Worm (Caenorhabditis elegans) whole organism, L3 larva: ENCODE data around the gene F58B6.1.

Source experiments
- R02D3.7 ChIP-seq: fragments of 150-350 bp; optimal IDR thresholded peaks from 2 replicates; lab custom pipeline; 2014; ENCODE audit warnings: missing biosample characterization, missing genetic modification characterization
- ZK546.5 ChIP-seq: sonication (generic microtip); optimal IDR thresholded peaks from 2 replicates; lab custom pipeline; 2017; ENCODE audit warnings: missing biosample characterization, missing genetic modification characterization
- ceh-16 ChIP-seq: sonication (generic microtip); optimal IDR thresholded peaks from 2 replicates; lab custom pipeline; 2017; ENCODE audit warnings: missing biosample characterization, missing genetic modification characterization
- ceh-28 ChIP-seq: fragments of 150-350 bp; optimal IDR thresholded peaks from 2 replicates; lab custom pipeline; 2014; ENCODE audit warnings: missing biosample characterization, missing genetic modification reagents, missing genetic modification characterization
- ceh-9 ChIP-seq: sonication (generic microtip); optimal IDR thresholded peaks from 2 replicates; lab custom pipeline; 2018; ENCODE audit warnings: missing biosample characterization, missing genetic modification characterization
- daf-12 ChIP-seq: fragments of 150-350 bp; optimal IDR thresholded peaks from 2 replicates; lab custom pipeline; 2014; ENCODE audit warnings: missing biosample characterization, missing genetic modification reagents, missing genetic modification characterization
- egl-27 ChIP-seq: sonication (generic microtip); optimal IDR thresholded peaks from 4 replicates; lab custom pipeline; 2017; ENCODE audit warnings: missing biosample characterization, missing genetic modification reagents, missing genetic modification characterization
- elt-1 ChIP-seq: fragments of 150-350 bp; optimal IDR thresholded peaks from 2 replicates; lab custom pipeline; 2014; ENCODE audit warnings: missing biosample characterization, missing genetic modification characterization
- elt-2 ChIP-seq: sonication (generic microtip); optimal IDR thresholded peaks from 2 replicates; lab custom pipeline; 2016; ENCODE audit warnings: missing genetic modification reagents, mild to moderate bottlenecking, missing genetic modification characterization, missing compliant biosample characterization
- elt-3 ChIP-seq, 3 experiments: fragments of 150-350 bp in 1 of 3; sonication (generic microtip) in 2 of 3; optimal IDR thresholded peaks; 2 replicates in 2 of 3; 4 replicates in 1 of 3; lab custom pipeline; 2014 to 2017; ENCODE audit warnings: missing biosample characterization in 3 of 3, missing genetic modification characterization in 3 of 3
- eor-1 ChIP-seq, 2 experiments: fragments of 150-350 bp; optimal IDR thresholded peaks; 2 replicates each; lab custom pipeline; 2014 to 2018; ENCODE audit warnings: missing biosample characterization in 2 of 2, missing genetic modification characterization in 2 of 2
- fkh-10 ChIP-seq: sonication (generic microtip); optimal IDR thresholded peaks from 2 replicates; lab custom pipeline; 2017; ENCODE audit warnings: missing biosample characterization, missing genetic modification reagents, missing genetic modification characterization
- fkh-2 ChIP-seq: fragments of 150-350 bp; optimal IDR thresholded peaks from 2 replicates; lab custom pipeline; 2014; ENCODE audit warnings: missing biosample characterization, missing genetic modification reagents, missing genetic modification characterization
- fos-1 ChIP-seq: fragments of 150-350 bp; optimal IDR thresholded peaks from 2 replicates; lab custom pipeline; 2014; ENCODE audit warnings: missing biosample characterization, missing genetic modification characterization
- hmg-11 ChIP-seq: sonication (generic microtip); optimal IDR thresholded peaks from 2 replicates; lab custom pipeline; 2016; ENCODE audit warnings: missing genetic modification characterization, missing compliant biosample characterization
- jun-1 ChIP-seq: fragments of 150-350 bp; optimal IDR thresholded peaks from 2 replicates; lab custom pipeline; 2014; ENCODE audit warnings: missing biosample characterization, missing genetic modification reagents, missing genetic modification characterization
- lin-15B ChIP-seq: fragments of 150-350 bp; optimal IDR thresholded peaks from 2 replicates; lab custom pipeline; 2014; ENCODE audit warnings: missing biosample characterization, missing genetic modification characterization
- lin-39 ChIP-seq: fragments of 150-350 bp; optimal IDR thresholded peaks from 2 replicates; lab custom pipeline; 2018; ENCODE audit warnings: missing biosample characterization, missing genetic modification reagents, missing genetic modification characterization
- lsy-12 ChIP-seq: sonication (generic microtip); optimal IDR thresholded peaks from 2 replicates; lab custom pipeline; 2016; ENCODE audit warnings: mild to moderate bottlenecking, missing genetic modification characterization, missing compliant biosample characterization
- mdl-1 ChIP-seq: fragments of 150-350 bp; optimal IDR thresholded peaks from 2 replicates; lab custom pipeline; 2014; ENCODE audit warnings: missing biosample characterization, missing genetic modification characterization
- mml-1 ChIP-seq: fragments of 150-350 bp; sonication (generic microtip); optimal IDR thresholded peaks from 3 replicates; lab custom pipeline; 2014; ENCODE audit warnings: missing biosample characterization, missing genetic modification characterization
- nfya-1 ChIP-seq: sonication (generic microtip); optimal IDR thresholded peaks from 2 replicates; lab custom pipeline; 2017; ENCODE audit warnings: missing genetic modification characterization, mild to moderate bottlenecking, missing compliant biosample characterization, antibody characterized with exemption, moderate library complexity; ENCODE audit not compliant: insufficient read depth
- nhr-11 ChIP-seq: fragments of 150-350 bp; optimal IDR thresholded peaks from 2 replicates; lab custom pipeline; 2014; ENCODE audit warnings: missing biosample characterization, missing genetic modification characterization
- nhr-12 ChIP-seq: fragments of 150-350 bp; optimal IDR thresholded peaks from 2 replicates; lab custom pipeline; 2014; ENCODE audit warnings: missing biosample characterization, missing genetic modification characterization
- nhr-23 ChIP-seq: fragments of 150-350 bp; optimal IDR thresholded peaks from 2 replicates; lab custom pipeline; 2014; ENCODE audit warnings: missing biosample characterization, missing genetic modification reagents, missing genetic modification characterization
- nhr-25 ChIP-seq: sonication (generic microtip); optimal IDR thresholded peaks from 2 replicates; lab custom pipeline; 2017; ENCODE audit warnings: missing biosample characterization, missing genetic modification characterization
- nhr-28 ChIP-seq: fragments of 150-350 bp; optimal IDR thresholded peaks from 2 replicates; lab custom pipeline; 2014; ENCODE audit warnings: missing biosample characterization, missing genetic modification characterization
- nhr-43 ChIP-seq: sonication (generic microtip); optimal IDR thresholded peaks from 2 replicates; lab custom pipeline; 2016; ENCODE audit warnings: mild to moderate bottlenecking, missing genetic modification characterization, missing compliant biosample characterization; ENCODE audit not compliant: poor library complexity, severe bottlenecking
- nhr-67 ChIP-seq: fragments of 150-350 bp; optimal IDR thresholded peaks from 2 replicates; lab custom pipeline; 2014; ENCODE audit warnings: missing biosample characterization, missing genetic modification characterization
- nhr-76 ChIP-seq: fragments of 150-350 bp; sonication (generic microtip); optimal IDR thresholded peaks from 5 replicates; lab custom pipeline; 2014; ENCODE audit warnings: missing biosample characterization, missing genetic modification characterization
- nhr-77 ChIP-seq: fragments of 150-350 bp; optimal IDR thresholded peaks from 2 replicates; lab custom pipeline; 2014; ENCODE audit warnings: missing biosample characterization, missing genetic modification characterization
- pha-4 ChIP-seq: fragments of 150-350 bp; optimal IDR thresholded peaks from 2 replicates; lab custom pipeline; 2014; ENCODE audit warnings: missing biosample characterization, missing genetic modification reagents, missing genetic modification characterization
- pqm-1 ChIP-seq: fragments of 150-350 bp; optimal IDR thresholded peaks from 2 replicates; lab custom pipeline; 2017; ENCODE audit warnings: missing biosample characterization, missing genetic modification characterization, inconsistent platforms
- skn-1 ChIP-seq: fragments of 150-350 bp; optimal IDR thresholded peaks from 2 replicates; lab custom pipeline; 2014; ENCODE audit warnings: missing biosample characterization, missing genetic modification characterization
- tbx-2 ChIP-seq: sonication (generic microtip); optimal IDR thresholded peaks from 2 replicates; lab custom pipeline; 2016; ENCODE audit warnings: mild to moderate bottlenecking, missing genetic modification characterization, missing compliant biosample characterization
- ztf-4 ChIP-seq: fragments of 150-350 bp; optimal IDR thresholded peaks from 2 replicates; lab custom pipeline; 2014; ENCODE audit warnings: missing biosample characterization, missing genetic modification characterization

The F58B6.1 gene

DNA sequence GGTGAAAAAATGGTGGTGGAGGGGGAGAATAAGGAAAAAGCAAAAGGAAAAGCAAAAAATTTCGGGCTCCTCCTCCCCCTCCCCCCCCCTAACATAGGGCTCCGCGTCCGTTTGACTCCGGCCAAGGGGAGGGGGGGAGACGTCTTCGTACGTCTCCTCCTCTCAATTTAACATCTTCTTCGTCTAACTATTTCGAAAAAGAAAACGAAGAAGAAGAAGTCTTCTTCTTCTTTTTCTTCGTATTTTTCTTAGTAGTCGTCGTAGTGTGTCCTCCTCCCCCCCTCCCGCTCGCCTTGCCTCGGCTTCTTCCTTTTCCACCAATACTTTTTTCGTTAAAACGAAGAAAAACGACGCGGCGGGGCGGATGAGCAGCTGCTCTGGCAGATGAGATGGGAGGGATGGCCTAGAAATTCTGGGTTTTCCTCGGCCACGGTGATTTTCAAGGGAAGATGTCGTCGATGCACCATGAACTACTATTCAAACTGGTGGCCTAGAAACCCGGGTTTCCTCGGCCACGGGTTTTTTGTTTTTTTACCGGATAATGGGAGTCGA lies 21.2 kb upstream of the F58B6.1 start:
- TF ChIP-seq nfya-1 (peak; percentile 38), tbx-2 (tag; lab: Kevin White, UChicago) (no peak), fos-1 (tag; lab: Kevin White, UChicago) (no peak), eor-1 (tag; optimal IDR thresholded peaks at IDR 0.05; lab: Kevin White, UChicago) (no peak), ztf-4 (tag; lab: Kevin White, UChicago) (no peak), pqm-1 (tag; lab: Kevin White, UChicago) (no peak), lin-39 (tag; lab: Kevin White, UChicago) (peak; percentile 35), mdl-1 (no peak), nhr-67 (tag; lab: Kevin White, UChicago) (no peak), nhr-11 (tag; lab: Kevin White, UChicago) (no peak), hmg-11 (tag; lab: Kevin White, UChicago) (peak; percentile 36)

DNA sequence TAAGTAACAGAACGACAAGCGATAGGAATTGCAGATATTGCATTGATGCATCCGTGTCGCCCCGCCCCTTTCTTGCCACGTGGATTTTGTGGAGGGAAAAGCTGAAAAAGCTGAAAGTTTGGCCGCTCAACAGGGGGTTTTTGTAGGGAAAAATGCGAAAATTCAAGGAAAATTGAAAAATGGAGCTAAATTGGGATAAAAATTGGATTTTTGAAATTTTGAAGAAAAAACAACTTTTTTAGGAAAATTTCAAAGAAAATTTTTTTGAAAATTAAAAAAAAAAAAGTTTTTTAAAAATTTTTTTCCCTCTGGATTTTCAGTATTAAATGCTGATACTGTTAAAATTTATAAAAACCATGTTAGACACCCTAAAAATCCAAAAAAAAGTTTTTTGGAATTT lies 20.2 kb upstream of the F58B6.1 start, which contains the start of gene lgc-46:
TSS of gene lgc-46 (minus strand) at position 101 of the 400 bp plus-strand sequence.
- TF ChIP-seq lin-15B (tag; lab: Kevin White, UChicago) = no peak
- no peak for TF ChIP-seq nhr-25 (tag; lab: Kevin White, UChicago)
- TF ChIP-seq lsy-12 = no peak
- no peak for TF ChIP-seq nhr-76 (tag; lab: Kevin White, UChicago)

DNA sequence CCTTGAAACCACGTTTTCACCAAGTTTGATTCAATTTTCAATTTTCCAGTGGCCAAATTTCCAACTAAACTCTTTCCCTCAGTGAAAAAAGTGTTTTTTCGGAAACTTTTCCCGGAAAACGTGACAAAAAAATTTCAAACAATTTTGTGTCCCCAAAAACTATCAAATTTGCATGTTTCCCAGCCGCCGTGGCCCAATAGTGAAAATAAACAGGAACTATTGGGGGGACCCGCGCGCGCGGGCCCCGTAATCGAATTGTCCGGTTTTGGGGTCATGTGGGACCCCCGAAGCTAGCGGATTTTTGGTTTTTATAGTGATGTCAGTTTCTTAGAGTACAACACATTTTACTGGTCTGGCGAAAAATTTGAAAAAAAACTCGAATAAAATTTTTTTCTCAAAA lies 15.8 kb upstream of the F58B6.1 start:
- no peak for TF ChIP-seq mml-1
- TF ChIP-seq egl-27 = no peak
- no peak for TF ChIP-seq nhr-43

DNA sequence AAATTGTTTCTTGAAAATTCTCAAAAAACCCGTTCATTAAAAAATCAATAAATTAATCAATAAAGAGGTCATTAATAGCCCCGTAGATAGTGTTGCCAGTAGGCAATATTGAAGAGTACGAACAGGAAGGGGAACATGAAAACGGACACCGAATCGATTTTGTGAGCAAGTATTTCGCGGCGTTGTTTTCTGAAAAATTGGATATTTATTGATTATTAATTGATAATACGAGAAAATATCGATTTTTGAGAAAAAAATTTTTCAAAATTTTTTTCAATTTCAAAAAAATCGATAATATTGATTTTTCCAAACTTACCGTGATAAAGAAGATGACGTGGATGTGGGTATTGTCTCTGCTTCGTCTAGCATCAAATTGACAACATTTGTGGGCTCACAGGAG lies 9.8 kb upstream of the F58B6.1 start:
- peak; percentile 70 for TF ChIP-seq ceh-28 (tag; lab: Kevin White, UChicago)
- TF ChIP-seq nhr-28 (tag; lab: Kevin White, UChicago) = no peak
- no peak for TF ChIP-seq nhr-43
- TF ChIP-seq nhr-12 (tag; lab: Kevin White, UChicago) = no peak
- no peak for TF ChIP-seq lin-39 (tag; lab: Kevin White, UChicago)

DNA sequence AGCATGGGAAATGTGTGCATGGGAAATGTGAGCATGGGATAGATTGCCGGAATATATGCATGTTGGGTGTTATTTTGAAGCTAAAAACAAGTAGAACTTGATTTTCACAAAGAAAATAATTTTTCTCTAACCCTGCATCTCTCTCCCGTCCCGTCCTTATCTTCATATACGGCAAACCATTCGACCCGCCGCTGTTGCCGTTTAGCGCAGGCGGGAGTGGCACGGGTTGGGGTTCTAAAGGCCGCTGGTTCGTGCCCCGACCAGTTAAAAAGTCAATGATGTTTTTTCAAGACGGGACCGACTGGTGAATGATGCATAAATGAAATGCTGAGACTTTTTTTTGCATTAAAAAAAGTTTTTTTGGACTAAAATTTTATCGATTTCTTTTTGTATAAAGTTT lies 6.5 kb upstream of the F58B6.1 start:
- TF ChIP-seq ceh-16 (no peak), hmg-11 (tag; lab: Kevin White, UChicago) (peak; percentile 50), elt-1 (tag; lab: Kevin White, UChicago) (no peak), nfya-1 (peak; percentile 41), pqm-1 (tag; lab: Kevin White, UChicago) (no peak), ceh-9 (no peak), elt-3 (tag; optimal IDR thresholded peaks at IDR 0.05; lab: Kevin White, UChicago) (no peak), skn-1 (tag; lab: Kevin White, UChicago) (peak; percentile 35), nhr-67 (tag; lab: Kevin White, UChicago) (no peak), fkh-2 (no peak), nhr-23 (tag; lab: Kevin White, UChicago) (no peak), pha-4 (tag; lab: Kevin White, UChicago) (peak; percentile 14), ZK546.5 (tag; lab: Kevin White, UChicago) (no peak), jun-1 (tag; lab: Kevin White, UChicago) (no peak), nhr-43 (no peak), lsy-12 (peak; percentile 37), nhr-77 (no peak), lin-39 (tag; lab: Kevin White, UChicago) (peak; percentile 58), tbx-2 (tag; lab: Kevin White, UChicago) (no peak), fkh-10 (no peak), R02D3.7 (tag; lab: Kevin White, UChicago) (no peak), nhr-12 (tag; lab: Kevin White, UChicago) (no peak), fos-1 (tag; lab: Kevin White, UChicago) (no peak), daf-12 (tag; lab: Kevin White, UChicago) (no peak), elt-2 (peak; percentile 37)
